Fruit fly (Drosophila melanogaster) whole organism: ENCODE measurements around the gene Rbp9.

Source experiments
- CG8478 ChIP-seq: fragments of >200 bp; optimal IDR thresholded peaks from 2 replicates; lab custom pipeline; 2018; ENCODE audit warnings: inconsistent platforms
- Dll ChIP-seq: fragments of >200 bp; optimal IDR thresholded peaks from 2 replicates; lab custom pipeline; 2017
- EcR ChIP-seq, 2 experiments: fragments of >200 bp; optimal IDR thresholded peaks; 2 replicates each; lab custom pipeline; 2017; ENCODE audit warnings: missing biosample characterization in 2 of 2, missing genetic modification characterization in 2 of 2, missing genetic modification reagents in 2 of 2
- pan ChIP-seq: fragments of >200 bp; optimal IDR thresholded peaks from 2 replicates; lab custom pipeline; 2017
- psq ChIP-seq: fragments of >200 bp; optimal IDR thresholded peaks from 2 replicates; lab custom pipeline; 2017
- usp ChIP-seq: fragments of >200 bp; optimal IDR thresholded peaks from 2 replicates; lab custom pipeline; 2017; ENCODE audit warnings: missing biosample characterization, missing genetic modification characterization, mixed read lengths

Gene Rbp9

DNA sequence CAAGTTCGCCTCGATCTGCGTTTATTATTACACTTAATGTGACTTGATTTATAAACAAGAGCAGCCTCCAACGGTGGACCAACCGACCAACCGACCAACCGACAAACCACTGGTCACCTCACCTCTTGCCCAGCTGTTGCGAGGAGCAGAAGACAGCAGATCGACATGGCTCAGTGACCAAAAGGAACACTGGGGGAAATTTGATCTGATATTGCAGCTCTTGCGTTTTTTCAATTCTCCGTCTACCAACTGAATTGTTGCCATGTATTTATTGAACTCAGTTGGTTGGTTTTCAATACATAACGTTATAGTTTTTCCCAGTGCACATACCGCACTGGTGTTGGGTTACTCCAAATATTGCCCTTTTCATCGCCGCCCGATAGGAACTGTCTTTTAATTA, 50.0 kb downstream of the Rbp9 start:
- TF ChIP-seq psq (lab: Kevin White, UChicago) (no peak), usp (GFP tag; lab: Kevin White, UChicago) (no peak), CG8478 (no peak), EcR (GFP tag; optimal IDR thresholded peaks at IDR 0.05; lab: Kevin White, UChicago) (no peak), Dll (lab: Kevin White, UChicago) (no peak), pan (lab: Kevin White, UChicago) (no peak)

DNA sequence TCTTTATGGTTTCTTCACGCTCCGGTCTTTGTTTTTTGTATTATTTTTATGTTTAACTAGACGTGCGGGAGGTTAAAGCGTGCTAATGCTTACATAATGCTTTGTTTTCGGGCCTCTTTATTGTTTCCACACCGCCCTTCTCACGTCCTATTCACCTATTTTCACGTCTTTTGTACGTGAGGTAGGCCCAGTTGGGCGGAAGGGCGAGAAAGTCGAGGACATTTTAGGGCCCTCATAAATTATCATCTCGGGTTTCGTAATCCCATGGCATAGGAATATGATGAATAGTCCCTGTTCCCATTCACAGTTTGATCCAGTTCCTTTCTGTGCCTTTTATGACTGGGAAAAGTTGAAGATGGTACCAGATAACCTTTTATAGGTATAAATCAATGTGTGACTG, 50.9 kb downstream of the Rbp9 start:
- no peak for TF ChIP-seq usp (GFP tag; lab: Kevin White, UChicago)
- no peak for TF ChIP-seq psq (lab: Kevin White, UChicago)
- no peak for TF ChIP-seq EcR (GFP tag; optimal IDR thresholded peaks at IDR 0.05; lab: Kevin White, UChicago)
- no peak for TF ChIP-seq pan (lab: Kevin White, UChicago)
- no peak for TF ChIP-seq Dll (lab: Kevin White, UChicago)
- TF ChIP-seq CG8478 = no peak

DNA sequence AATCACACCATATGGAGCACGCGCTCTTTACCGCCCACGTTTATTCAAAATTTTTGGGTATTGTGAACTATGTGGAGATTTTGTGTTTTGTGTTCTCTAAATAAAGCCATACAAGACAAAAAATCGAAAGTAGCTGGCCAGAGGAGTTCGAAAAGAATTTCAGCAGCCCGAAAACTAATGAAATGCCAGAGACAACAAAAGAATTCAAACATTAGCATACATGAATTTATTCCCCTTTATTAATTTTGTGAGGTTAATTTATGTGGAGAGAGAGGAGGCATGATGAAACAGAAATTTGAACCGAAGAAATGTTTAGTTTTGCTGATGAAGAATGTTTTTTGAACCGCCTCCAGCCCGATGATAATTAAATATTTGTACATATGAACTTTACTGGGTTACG, 51.6 kb downstream of the Rbp9 start:
- no peak for TF ChIP-seq psq (lab: Kevin White, UChicago)
- no peak for TF ChIP-seq pan (lab: Kevin White, UChicago)

DNA sequence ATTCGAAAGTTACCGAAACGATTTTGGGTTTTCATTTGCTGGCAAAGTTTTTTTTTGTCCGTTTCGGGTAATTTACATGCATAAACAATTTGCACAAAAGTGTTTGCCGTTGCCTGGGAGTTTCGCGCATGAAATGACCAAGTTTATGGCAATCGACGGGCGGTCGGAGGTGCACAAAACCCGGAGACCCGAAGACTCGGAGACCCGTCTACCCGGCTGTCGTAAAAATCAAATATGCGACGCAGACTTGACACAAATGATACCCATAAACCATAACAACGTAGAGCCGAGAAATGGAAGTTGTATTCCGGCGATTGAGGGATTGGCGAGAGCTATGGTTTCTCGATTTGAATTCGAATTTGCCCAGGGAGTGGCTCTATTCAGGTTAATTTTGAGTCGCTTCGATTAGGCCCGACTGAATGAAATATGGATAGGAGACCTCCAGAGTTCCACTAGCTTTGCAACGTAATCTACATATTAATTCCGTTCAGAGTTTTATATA, 52.4 kb downstream of the Rbp9 start:
- TF ChIP-seq EcR (GFP tag; optimal IDR thresholded peaks at IDR 0.05; lab: Kevin White, UChicago) (no peak), Dll (lab: Kevin White, UChicago) (no peak), usp (GFP tag; lab: Kevin White, UChicago) (no peak), pan (lab: Kevin White, UChicago) (no peak), psq (lab: Kevin White, UChicago) (no peak), CG8478 (no peak)

DNA sequence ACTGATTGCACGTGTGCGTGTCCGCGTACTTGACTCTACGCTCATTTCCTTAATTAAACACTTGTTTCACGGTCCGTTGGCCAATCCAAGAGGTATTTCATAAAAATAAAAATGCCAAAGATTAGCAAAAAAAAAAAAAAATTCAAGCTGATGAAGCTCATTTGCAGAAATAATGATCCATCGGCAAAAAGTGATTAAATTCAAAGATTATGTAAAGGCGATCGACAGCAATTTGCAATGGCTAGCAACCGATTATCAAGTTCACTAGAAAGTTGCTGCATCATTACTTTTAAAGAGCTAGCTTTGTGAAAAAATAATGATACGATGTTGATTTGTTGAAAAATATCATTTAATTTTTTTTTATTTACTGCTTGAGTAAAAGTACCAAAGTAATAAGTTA, 54.9 kb downstream of the Rbp9 start:
- no peak for TF ChIP-seq Dll (lab: Kevin White, UChicago)
- no peak for TF ChIP-seq pan (lab: Kevin White, UChicago)
- no peak for TF ChIP-seq usp (GFP tag; lab: Kevin White, UChicago)
- TF ChIP-seq psq (lab: Kevin White, UChicago) = no peak
- TF ChIP-seq CG8478 = no peak
- no peak for TF ChIP-seq EcR (GFP tag; optimal IDR thresholded peaks at IDR 0.05; lab: Kevin White, UChicago)

DNA sequence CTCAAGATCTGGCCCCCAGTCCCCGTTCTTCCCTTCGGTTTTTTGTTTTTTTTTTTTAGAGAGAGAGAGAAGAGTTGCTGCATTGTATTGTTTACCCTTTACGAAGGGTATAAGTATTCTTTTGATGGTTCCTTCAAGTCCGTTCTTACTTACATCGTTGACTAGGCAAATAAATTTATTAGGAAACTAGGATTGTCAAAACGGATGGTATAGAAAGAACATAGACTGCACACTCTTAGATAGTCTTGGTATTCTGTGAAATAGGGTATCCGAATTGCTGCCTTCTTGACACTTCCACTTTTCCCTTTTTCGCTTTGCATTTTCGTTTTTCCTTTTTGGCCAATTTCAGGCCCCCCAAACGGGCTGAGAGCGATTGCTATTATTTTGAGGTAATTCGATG, 56.9 kb downstream of the Rbp9 start:
- TF ChIP-seq EcR (GFP tag; optimal IDR thresholded peaks at IDR 0.05; lab: Kevin White, UChicago) (no peak), CG8478 (no peak), psq (lab: Kevin White, UChicago) (no peak), pan (lab: Kevin White, UChicago) (no peak), Dll (lab: Kevin White, UChicago) (no peak), usp (GFP tag; lab: Kevin White, UChicago) (no peak)

DNA sequence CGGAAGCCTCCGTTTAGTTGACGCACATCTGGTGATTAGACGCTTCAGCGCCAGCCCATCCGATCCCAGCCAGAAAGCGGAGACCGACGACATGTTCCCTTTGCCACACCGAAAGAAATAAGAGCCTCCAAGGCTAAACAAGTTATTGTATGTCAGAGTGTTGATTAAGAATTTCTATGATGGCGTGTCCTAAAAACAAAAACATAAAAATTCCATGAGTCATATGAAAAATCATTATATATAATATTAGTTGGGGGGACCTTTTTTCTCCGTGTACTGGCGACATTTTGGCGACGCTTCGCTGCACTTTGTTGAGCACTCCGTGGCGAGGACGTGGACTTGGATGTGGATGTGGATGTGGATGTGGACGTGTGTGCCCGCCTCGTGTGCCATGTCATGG, 58.2 kb downstream of the Rbp9 start:
- TF ChIP-seq Dll (lab: Kevin White, UChicago) (no peak), pan (lab: Kevin White, UChicago) (no peak), psq (lab: Kevin White, UChicago) (no peak)
